Fruit fly (Drosophila melanogaster) whole organism, embryonic: ENCODE results near the gene nonC.
A peak's percentile ranks its signal among the peaks of the same experiment; 100 is the strongest.

Source experiments
- B-H1 ChIP-seq: fragments of 200-800 bp; sonication (Bioruptor generic); IDR thresholded peaks from 3 replicates; pipeline ENCODE4 v1.3.6; 2022; ENCODE audit warnings: missing biosample characterization, missing genetic modification characterization
- B-H2 ChIP-seq: fragments of 200-800 bp; sonication (Bioruptor generic); optimal IDR thresholded peaks from 2 replicates; lab custom pipeline; 2018; ENCODE audit warnings: missing biosample characterization, mild to moderate bottlenecking, missing genetic modification characterization
- CG10366 ChIP-seq: fragments of 200-800 bp; sonication (Bioruptor generic); IDR thresholded peaks from 2 replicates; pipeline ENCODE4 v1.3.6; 2022; ENCODE audit warnings: missing biosample characterization, missing genetic modification characterization
- CG10431 ChIP-seq: fragments of 200-800 bp; sonication (Bioruptor generic); optimal IDR thresholded peaks from 3 replicates; lab custom pipeline; 2018; ENCODE audit warnings: missing biosample characterization, mild to moderate bottlenecking, missing genetic modification characterization
- CG12104 ChIP-seq: fragments of 200-800 bp; sonication (Bioruptor generic); optimal IDR thresholded peaks from 3 replicates; lab custom pipeline; 2016; ENCODE audit warnings: missing biosample characterization, missing genetic modification characterization
- CG13424 ChIP-seq: fragments of 200-800 bp; sonication (Bioruptor generic); optimal IDR thresholded peaks from 2 replicates; lab custom pipeline; 2019; ENCODE audit warnings: missing biosample characterization, mild to moderate bottlenecking, missing genetic modification characterization, moderate library complexity
- CG15696 ChIP-seq: fragments of 200-800 bp; sonication (Bioruptor generic); optimal IDR thresholded peaks from 2 replicates; lab custom pipeline; 2019; ENCODE audit warnings: missing biosample characterization, mild to moderate bottlenecking, missing genetic modification characterization, moderate library complexity
- CG1603 ChIP-seq: fragments of 200-800 bp; sonication (Bioruptor generic); optimal IDR thresholded peaks from 2 replicates; lab custom pipeline; 2019; ENCODE audit warnings: missing biosample characterization, mild to moderate bottlenecking, missing genetic modification characterization, moderate library complexity
- CG16815 ChIP-seq: fragments of 200-800 bp; sonication (Bioruptor generic); optimal IDR thresholded peaks from 3 replicates; lab custom pipeline; 2017; ENCODE audit warnings: missing biosample characterization, mild to moderate bottlenecking, missing genetic modification characterization
- CG3163 ChIP-seq: fragments of 200-800 bp; sonication (Bioruptor generic); optimal IDR thresholded peaks from 3 replicates; lab custom pipeline; 2016; ENCODE audit warnings: missing biosample characterization, missing genetic modification characterization
- CG5180 ChIP-seq: fragments of 200-800 bp; sonication (Bioruptor generic); optimal IDR thresholded peaks from 3 replicates; lab custom pipeline; 2017; ENCODE audit warnings: missing biosample characterization, missing genetic modification characterization, mild to moderate bottlenecking, moderate library complexity, missing genetic modification reagents
- CG6254 ChIP-seq: fragments of 200-800 bp; sonication (Bioruptor generic); optimal IDR thresholded peaks from 3 replicates; lab custom pipeline; 2017; ENCODE audit warnings: mild to moderate bottlenecking, missing biosample characterization, missing genetic modification reagents, missing genetic modification characterization
- CG7839 ChIP-seq: fragments of 200-800 bp; sonication (Bioruptor generic); optimal IDR thresholded peaks from 3 replicates; lab custom pipeline; 2018; ENCODE audit warnings: missing biosample characterization, mild to moderate bottlenecking, missing genetic modification characterization, moderate library complexity
- CG9609 ChIP-seq: fragments of 200-800 bp; sonication (Bioruptor generic); optimal IDR thresholded peaks from 3 replicates; lab custom pipeline; 2016; ENCODE audit warnings: missing biosample characterization, missing genetic modification characterization
- CG9817 ChIP-seq: fragments of 200-800 bp; sonication (Bioruptor generic); optimal IDR thresholded peaks from 2 replicates; lab custom pipeline; 2018; ENCODE audit warnings: missing biosample characterization, mild to moderate bottlenecking, missing genetic modification characterization, moderate library complexity
- Doc3 ChIP-seq: fragments of 200-800 bp; sonication (Bioruptor generic); IDR thresholded peaks from 3 replicates; pipeline ENCODE4 v1.3.6; 2022; ENCODE audit warnings: missing biosample characterization, missing genetic modification characterization; ENCODE audit not compliant: partially characterized antibody
- E2f2 ChIP-seq: fragments of 200-800 bp; sonication (Bioruptor generic); IDR thresholded peaks from 2 replicates; pipeline ENCODE4 v1.3.6; 2022; ENCODE audit warnings: missing biosample characterization, missing genetic modification characterization
- Ets65A ChIP-seq: fragments of 200-800 bp; sonication (Bioruptor generic); peaks from one replicate; lab custom pipeline; 2016; ENCODE audit warnings: missing biosample characterization, missing genetic modification characterization
- Gsc ChIP-seq: fragments of 200-800 bp; sonication (Bioruptor generic); IDR thresholded peaks from 2 replicates; pipeline ENCODE4 v1.3.6; 2022; ENCODE audit warnings: missing biosample characterization, missing genetic modification characterization
- HHEX ChIP-seq: fragments of 200-800 bp; sonication (Bioruptor generic); optimal IDR thresholded peaks from 3 replicates; lab custom pipeline; 2017; ENCODE audit warnings: missing biosample characterization, mild to moderate bottlenecking, missing genetic modification characterization, missing genetic modification reagents
- HLHmδ ChIP-seq: fragments of 200-800 bp; sonication (Bioruptor generic); optimal IDR thresholded peaks from 2 replicates; lab custom pipeline; 2018; ENCODE audit warnings: missing biosample characterization, mild to moderate bottlenecking, missing genetic modification characterization, moderate library complexity
- Hr3 ChIP-seq: fragments of 200-800 bp; sonication (Bioruptor generic); optimal IDR thresholded peaks from 3 replicates; lab custom pipeline; 2016; ENCODE audit warnings: missing biosample characterization, missing genetic modification characterization
- NC2β ChIP-seq: fragments of 200-800 bp; sonication (Bioruptor generic); optimal IDR thresholded peaks from 2 replicates; lab custom pipeline; 2016; ENCODE audit warnings: missing biosample characterization, missing genetic modification characterization
- NFAT ChIP-seq: fragments of 200-800 bp; sonication (Bioruptor generic); IDR thresholded peaks from 2 replicates; pipeline ENCODE4 v1.3.6; 2022; ENCODE audit warnings: missing biosample characterization, missing genetic modification characterization
- aop ChIP-seq: fragments of 200-800 bp; sonication (Bioruptor generic); IDR thresholded peaks from 2 replicates; pipeline ENCODE4 v1.3.6; 2022; ENCODE audit warnings: missing biosample characterization, missing genetic modification characterization
- bsh ChIP-seq, 2 experiments: fragments of 200-800 bp; sonication (Bioruptor generic); optimal IDR thresholded peaks; 2 replicates each; lab custom pipeline; 2017 to 2018; ENCODE audit warnings: mild to moderate bottlenecking in 2 of 2, missing biosample characterization in 2 of 2, missing genetic modification characterization in 2 of 2, moderate library complexity in 1 of 2
- chinmo ChIP-seq: fragments of 200-800 bp; sonication (Bioruptor generic); IDR thresholded peaks from 4 replicates; pipeline ENCODE4 v1.3.6; 2022; ENCODE audit warnings: missing biosample characterization, missing genetic modification characterization; ENCODE audit not compliant: partially characterized antibody
- corto ChIP-seq: fragments of 200-800 bp; sonication (Bioruptor generic); optimal IDR thresholded peaks from 2 replicates; lab custom pipeline; 2016; ENCODE audit warnings: missing biosample characterization, mild to moderate bottlenecking, missing genetic modification characterization, moderate library complexity
- cwo ChIP-seq: fragments of 200-800 bp; sonication (Bioruptor generic); optimal IDR thresholded peaks from 3 replicates; lab custom pipeline; 2017; ENCODE audit warnings: missing biosample characterization, missing genetic modification characterization, mild to moderate bottlenecking, moderate library complexity, missing genetic modification reagents
- dpn ChIP-seq, 2 experiments: fragments of 200-800 bp; sonication (Bioruptor generic); optimal IDR thresholded peaks; 3 replicates each; lab custom pipeline; 2016; ENCODE audit warnings: missing biosample characterization in 2 of 2, missing genetic modification characterization in 2 of 2
- esg ChIP-seq: fragments of 200-800 bp; sonication (Bioruptor generic); conservative IDR thresholded peaks from 2 replicates; pipeline ENCODE4 v1.3.6; 2022; ENCODE audit warnings: missing biosample characterization, missing genetic modification characterization
- fd96Cb ChIP-seq: fragments of 200-800 bp; sonication (Bioruptor generic); optimal IDR thresholded peaks from 2 replicates; lab custom pipeline; 2018; ENCODE audit warnings: missing biosample characterization, mild to moderate bottlenecking, missing genetic modification characterization, moderate library complexity
- gfzf ChIP-seq: fragments of 200-800 bp; sonication (Bioruptor generic); optimal IDR thresholded peaks from 2 replicates; lab custom pipeline; 2016; ENCODE audit warnings: missing biosample characterization, mild to moderate bottlenecking, missing genetic modification characterization, moderate library complexity
- her ChIP-seq: fragments of 200-800 bp; sonication (Bioruptor generic); optimal IDR thresholded peaks from 2 replicates; lab custom pipeline; 2016; ENCODE audit warnings: missing biosample characterization, missing genetic modification characterization
- hkb ChIP-seq, 2 experiments: fragments of 200-800 bp in 1 of 2; fragments of >200 bp in 1 of 2; sonication (Bioruptor generic) in 1 of 2; IDR thresholded peaks in 1 of 2; optimal IDR thresholded peaks in 1 of 2; 2 replicates each; pipeline versions ENCODE4 v1.3.6 to Lab custom; 2017 to 2022; ENCODE audit warnings: missing biosample characterization in 1 of 2, missing genetic modification characterization in 1 of 2
- kah ChIP-seq: fragments of 200-800 bp; sonication (Bioruptor generic); optimal IDR thresholded peaks from 2 replicates; lab custom pipeline; 2018; ENCODE audit warnings: missing biosample characterization, mild to moderate bottlenecking, missing genetic modification characterization
- ken ChIP-seq: fragments of 200-800 bp; sonication (Bioruptor generic); IDR thresholded peaks from 3 replicates; pipeline ENCODE4 v1.3.6; 2022; ENCODE audit warnings: missing biosample characterization, missing genetic modification characterization
- nerfin-1 ChIP-seq: fragments of 200-800 bp; sonication (Bioruptor generic); optimal IDR thresholded peaks from 3 replicates; lab custom pipeline; 2019; ENCODE audit warnings: missing biosample characterization, mild to moderate bottlenecking, missing genetic modification characterization, moderate library complexity
- nerfin-2 ChIP-seq: fragments of 200-800 bp; sonication (Bioruptor generic); IDR thresholded peaks from 2 replicates; pipeline ENCODE4 v1.3.6; 2022; ENCODE audit warnings: missing biosample characterization, missing genetic modification characterization; ENCODE audit not compliant: partially characterized antibody
- oc ChIP-seq: fragments of 200-800 bp; sonication (Bioruptor generic); optimal IDR thresholded peaks from 2 replicates; lab custom pipeline; 2018; ENCODE audit warnings: missing biosample characterization, mild to moderate bottlenecking, missing genetic modification characterization, moderate library complexity
- so ChIP-seq: fragments of 200-800 bp; sonication (Bioruptor generic); IDR thresholded peaks from 3 replicates; pipeline ENCODE4 v1.3.6; 2022; ENCODE audit warnings: missing biosample characterization, missing genetic modification characterization
- sqz ChIP-seq: fragments of 200-800 bp; sonication (Bioruptor generic); optimal IDR thresholded peaks from 3 replicates; lab custom pipeline; 2018; ENCODE audit warnings: missing biosample characterization, mild to moderate bottlenecking, missing genetic modification characterization
- sr ChIP-seq: fragments of 200-800 bp; sonication (Bioruptor generic); IDR thresholded peaks from 3 replicates; pipeline ENCODE4 v1.3.6; 2022; ENCODE audit warnings: missing biosample characterization, missing genetic modification characterization
- vvl ChIP-seq: fragments of 200-800 bp; sonication (Bioruptor generic); IDR thresholded peaks from 2 replicates; pipeline ENCODE4 v1.3.6; 2022; ENCODE audit warnings: missing biosample characterization, missing genetic modification characterization
- wdn ChIP-seq: fragments of 200-800 bp; sonication (Bioruptor generic); IDR thresholded peaks from 2 replicates; pipeline ENCODE4 v1.3.6; 2022; ENCODE audit warnings: missing biosample characterization, missing genetic modification characterization

Gene nonC

dm6 chrX:6779609-6780139 is 44.6 kb upstream of the nonC start, which contains the start of gene shf (continued):
- TF ChIP-seq wdn (GFP tag; lab: Robert Waterston, UW) (no peak), sqz (GFP tag; lab: Kevin White, UChicago) (no peak), her (GFP tag; lab: Kevin White, UChicago) (no peak), B-H1 (GFP tag; lab: Robert Waterston, UW) (no peak), so (GFP tag; lab: Robert Waterston, UW) (peak; percentile 34; the same call in 1 of the 3 replicates), chinmo (GFP tag; lab: Robert Waterston, UW) (0 out of 4 replicates have a peak, but pooled peaks have one; percentile 29), CG5180 (GFP tag; lab: Kevin White, UChicago) (peak; percentile 98), ken (GFP tag; lab: Robert Waterston, UW) (no peak), fd96Cb (tag; lab: Kevin White, UChicago) (no peak), CG3163 (no peak), bsh (GFP tag; optimal IDR thresholded peaks at IDR 0.05; lab: Kevin White, UChicago) (no peak)

- TF ChIP-seq dpn (GFP tag; optimal IDR thresholded peaks at IDR 0.05; lab: Kevin White, UChicago): no peak
- peak; percentile 71; the same call in 2 of the 3 replicates for TF ChIP-seq sr (GFP tag; lab: Robert Waterston, UW)
These were observed 33.4 kb upstream of the nonC start for dm6 chrX:6790944-6791343.

- TF ChIP-seq B-H2 (GFP tag; lab: Kevin White, UChicago): no peak
- no peak for TF ChIP-seq nerfin-2 (GFP tag; lab: Robert Waterston, UW)
- no peak for TF ChIP-seq nerfin-1 (tag; lab: Kevin White, UChicago)
- TF ChIP-seq NC2β (GFP tag; lab: Kevin White, UChicago): no peak
- no peak for TF ChIP-seq HHEX (GFP tag; lab: Kevin White, UChicago)
- TF ChIP-seq esg (GFP tag; lab: Robert Waterston, UW): peak; percentile 25; the same call in 1 of the 2 replicates
- no peak for TF ChIP-seq CG16815
- TF ChIP-seq oc (tag; lab: Kevin White, UChicago): no peak
- peak; percentile 22 for TF ChIP-seq CG13424 (tag; lab: Kevin White, UChicago)
- no peak for TF ChIP-seq dpn (GFP tag; optimal IDR thresholded peaks at IDR 0.05; lab: Kevin White, UChicago)
- TF ChIP-seq CG10366: peak; percentile 53; the same call in 1 of the 2 replicates
- no peak for TF ChIP-seq corto (GFP tag; lab: Kevin White, UChicago)
- TF ChIP-seq CG6254: no peak
- TF ChIP-seq NFAT (GFP tag; lab: Robert Waterston, UW): no peak
- TF ChIP-seq sqz (GFP tag; lab: Kevin White, UChicago): no peak
- no peak for TF ChIP-seq CG1603 (tag; lab: Kevin White, UChicago)
- no peak for TF ChIP-seq Gsc (GFP tag; lab: Robert Waterston, UW)
- no peak for TF ChIP-seq CG12104 (GFP tag; lab: Kevin White, UChicago)
- peak; percentile 50; the same call in 1 of the 3 replicates for TF ChIP-seq ken (GFP tag; lab: Robert Waterston, UW)
- TF ChIP-seq Hr3: no peak
- TF ChIP-seq CG9817 (tag; lab: Kevin White, UChicago): peak; percentile 4
- no peak for TF ChIP-seq kah (GFP tag; lab: Kevin White, UChicago)
- no peak for TF ChIP-seq CG7839
- TF ChIP-seq aop (GFP tag; lab: Robert Waterston, UW): no peak
- TF ChIP-seq sr (GFP tag; lab: Robert Waterston, UW): no peak
- TF ChIP-seq vvl (GFP tag; lab: Robert Waterston, UW): peak; percentile 58
- TF ChIP-seq CG10431: no peak
- no peak for TF ChIP-seq HLHmδ (GFP tag; lab: Kevin White, UChicago)
- TF ChIP-seq Ets65A: peak; percentile 20
- TF ChIP-seq CG9609: no peak
- peak; percentile 4 for TF ChIP-seq cwo
- peak; percentile 20; the same call in 1 of the 2 replicates for TF ChIP-seq E2f2 (GFP tag; lab: Robert Waterston, UW)
- no peak for TF ChIP-seq hkb (optimal IDR thresholded peaks at IDR 0.05; lab: Kevin White, UChicago)
- TF ChIP-seq hkb (GFP tag; IDR thresholded peaks at IDR 0.05; lab: Robert Waterston, UW): peak; percentile 25; the same call in 1 of the 2 replicates
- TF ChIP-seq Doc3 (GFP tag; lab: Robert Waterston, UW): no peak
- TF ChIP-seq gfzf (GFP tag; lab: Kevin White, UChicago): no peak
- no peak for TF ChIP-seq CG15696 (tag; lab: Kevin White, UChicago)
These were observed 32.8 kb upstream of the nonC start for dm6 chrX:6791531-6791930.
